Fruit fly (Drosophila melanogaster) whole organism, prepupa: ENCODE measurements around the gene CG42841.

Experiments used
- CG10631 ChIP-seq: fragments of 200-800 bp; sonication (Bioruptor generic); optimal IDR thresholded peaks from 2 replicates; lab custom pipeline; 2016; ENCODE audit warnings: missing biosample characterization, missing genetic modification characterization
- CG10669 ChIP-seq: fragments of 200-800 bp; sonication (Bioruptor generic); optimal IDR thresholded peaks from 3 replicates; lab custom pipeline; 2018; ENCODE audit warnings: missing biosample characterization, mild to moderate bottlenecking, missing genetic modification characterization, moderate library complexity
- CG11294 ChIP-seq: fragments of 200-800 bp; sonication (Bioruptor generic); IDR thresholded peaks from 2 replicates; pipeline ENCODE4 v1.3.6; 2022; ENCODE audit warnings: missing biosample characterization, missing genetic modification characterization
- CG11762 ChIP-seq: fragments of 200-800 bp; sonication (Bioruptor generic); optimal IDR thresholded peaks from 3 replicates; lab custom pipeline; 2016; ENCODE audit warnings: missing biosample characterization, missing genetic modification characterization; ENCODE audit not compliant: insufficient read depth
- CG15336 ChIP-seq: fragments of 200-800 bp; sonication (Bioruptor generic); IDR thresholded peaks from 2 replicates; pipeline ENCODE4 v1.3.6; 2022; ENCODE audit warnings: missing biosample characterization, missing genetic modification characterization
- CG1621 ChIP-seq: fragments of 200-800 bp; sonication (Bioruptor generic); optimal IDR thresholded peaks from 3 replicates; lab custom pipeline; 2018; ENCODE audit warnings: missing biosample characterization, mild to moderate bottlenecking, missing genetic modification characterization
- CG3032 ChIP-seq: fragments of 200-800 bp; optimal IDR thresholded peaks from 2 replicates; lab custom pipeline; 2019; ENCODE audit warnings: missing biosample characterization, mild to moderate bottlenecking, missing genetic modification characterization, moderate library complexity
- CG32006 ChIP-seq: fragments of 200-800 bp; sonication (Bioruptor generic); optimal IDR thresholded peaks from 3 replicates; lab custom pipeline; 2017; ENCODE audit warnings: missing biosample characterization, mild to moderate bottlenecking, missing genetic modification characterization
- CG3919 ChIP-seq: fragments of 200-800 bp; sonication (Bioruptor generic); optimal IDR thresholded peaks from 3 replicates; lab custom pipeline; 2016; ENCODE audit warnings: missing biosample characterization, missing genetic modification characterization
- CG4318 ChIP-seq: fragments of 200-800 bp; sonication (Bioruptor generic); optimal IDR thresholded peaks from 3 replicates; lab custom pipeline; 2017; ENCODE audit warnings: missing biosample characterization, mild to moderate bottlenecking, missing genetic modification characterization
- CG6163 ChIP-seq: fragments of 200-800 bp; sonication (Bioruptor generic); IDR thresholded peaks from 3 replicates; pipeline ENCODE4 v1.3.6; 2022; ENCODE audit warnings: missing biosample characterization, missing genetic modification characterization
- CG6276 ChIP-seq: fragments of 200-800 bp; sonication (Bioruptor generic); optimal IDR thresholded peaks from 2 replicates; lab custom pipeline; 2017; ENCODE audit warnings: missing biosample characterization, mild to moderate bottlenecking, missing genetic modification characterization
- CG8319 ChIP-seq: fragments of 200-800 bp; sonication (Bioruptor generic); optimal IDR thresholded peaks from 3 replicates; lab custom pipeline; 2016; ENCODE audit warnings: missing biosample characterization, missing genetic modification characterization
- CG9139 ChIP-seq: fragments of 200-800 bp; sonication (Bioruptor generic); optimal IDR thresholded peaks from 3 replicates; lab custom pipeline; 2017; ENCODE audit warnings: missing biosample characterization, mild to moderate bottlenecking, missing genetic modification characterization
- Ets21C ChIP-seq: fragments of 200-800 bp; sonication (Bioruptor generic); optimal IDR thresholded peaks from 3 replicates; lab custom pipeline; 2016; ENCODE audit warnings: missing biosample characterization, missing genetic modification characterization
- Ets96B ChIP-seq: fragments of 200-800 bp; optimal IDR thresholded peaks from 2 replicates; lab custom pipeline; 2019; ENCODE audit warnings: missing biosample characterization, mild to moderate bottlenecking, missing genetic modification characterization, moderate library complexity
- Gug ChIP-seq: fragments of 200-800 bp; sonication (Bioruptor generic); IDR thresholded peaks from 2 replicates; pipeline ENCODE4 v1.3.6; 2022; ENCODE audit warnings: missing biosample characterization, missing genetic modification characterization
- Hr38 ChIP-seq: sonication (Bioruptor generic); optimal IDR thresholded peaks from 2 replicates; lab custom pipeline; 2016; ENCODE audit warnings: missing biosample characterization, missing genetic modification characterization
- Lpt ChIP-seq: fragments of 200-800 bp; sonication (Bioruptor generic); optimal IDR thresholded peaks from 3 replicates; lab custom pipeline; 2016; ENCODE audit warnings: missing biosample characterization, missing genetic modification characterization
- Met ChIP-seq: fragments of 200-800 bp; sonication (Bioruptor generic); optimal IDR thresholded peaks from 3 replicates; lab custom pipeline; 2016; ENCODE audit warnings: missing biosample characterization, missing genetic modification characterization
- OdsH ChIP-seq: fragments of 200-800 bp; sonication (Bioruptor generic); optimal IDR thresholded peaks from 3 replicates; lab custom pipeline; 2016; ENCODE audit warnings: missing biosample characterization, missing genetic modification characterization
- Sox102F ChIP-seq: fragments of 200-800 bp; sonication (Bioruptor generic); optimal IDR thresholded peaks from 2 replicates; lab custom pipeline; 2016; ENCODE audit warnings: missing biosample characterization, mild to moderate bottlenecking, missing genetic modification characterization
- Sox15 ChIP-seq: fragments of 200-800 bp; sonication (Bioruptor generic); optimal IDR thresholded peaks from 3 replicates; lab custom pipeline; 2016; ENCODE audit warnings: missing biosample characterization, missing genetic modification characterization
- achi ChIP-seq: fragments of 200-800 bp; sonication (Bioruptor generic); optimal IDR thresholded peaks from 3 replicates; lab custom pipeline; 2016; ENCODE audit warnings: missing biosample characterization, missing genetic modification characterization
- acj6 ChIP-seq: fragments of 200-800 bp; sonication (Bioruptor generic); optimal IDR thresholded peaks from 3 replicates; lab custom pipeline; 2016; ENCODE audit warnings: missing biosample characterization, missing genetic modification characterization
- cyc ChIP-seq: fragments of 200-800 bp; sonication (Bioruptor generic); optimal IDR thresholded peaks from 3 replicates; lab custom pipeline; 2016; ENCODE audit warnings: missing biosample characterization, missing genetic modification characterization
- dac ChIP-seq: fragments of 200-800 bp; sonication (Bioruptor generic); optimal IDR thresholded peaks from 2 replicates; lab custom pipeline; 2017; ENCODE audit warnings: missing biosample characterization, mild to moderate bottlenecking, missing genetic modification characterization
- eg ChIP-seq: fragments of 200-800 bp; sonication (Bioruptor generic); IDR thresholded peaks from 3 replicates; pipeline ENCODE4 v1.3.6; 2022; ENCODE audit warnings: missing biosample characterization, missing genetic modification characterization
- esn ChIP-seq: fragments of 200-800 bp; sonication (Bioruptor generic); optimal IDR thresholded peaks from 2 replicates; lab custom pipeline; 2016; ENCODE audit warnings: missing biosample characterization, mild to moderate bottlenecking, missing genetic modification characterization, moderate library complexity
- fkh ChIP-seq: fragments of 200-800 bp; sonication (Bioruptor generic); optimal IDR thresholded peaks from 3 replicates; lab custom pipeline; 2017; ENCODE audit warnings: missing biosample characterization, mild to moderate bottlenecking, missing genetic modification characterization, moderate library complexity
- net ChIP-seq: fragments of 200-800 bp; sonication (Bioruptor generic); optimal IDR thresholded peaks from 3 replicates; lab custom pipeline; 2016; ENCODE audit warnings: missing biosample characterization, missing genetic modification characterization
- pdm3 ChIP-seq: fragments of 200-800 bp; sonication (Bioruptor generic); optimal IDR thresholded peaks from 3 replicates; lab custom pipeline; 2016; ENCODE audit warnings: missing biosample characterization, missing genetic modification characterization
- ss ChIP-seq, 2 experiments: fragments of 200-800 bp; sonication (Bioruptor generic); optimal IDR thresholded peaks; 2 replicates in 1 of 2; 3 replicates in 1 of 2; lab custom pipeline; 2017 to 2018; ENCODE audit warnings: mild to moderate bottlenecking in 2 of 2, missing biosample characterization in 2 of 2, missing genetic modification characterization in 2 of 2, moderate library complexity in 1 of 2
- svp ChIP-seq: fragments of 200-800 bp; sonication (Bioruptor generic); peaks from one replicate; lab custom pipeline; 2016; ENCODE audit warnings: missing biosample characterization, missing genetic modification characterization
- vri ChIP-seq: fragments of 200-800 bp; sonication (Bioruptor generic); optimal IDR thresholded peaks from 3 replicates; lab custom pipeline; 2016; ENCODE audit warnings: missing biosample characterization, mild to moderate bottlenecking, missing genetic modification characterization

CG42841 gene

dm6 chr3L:1962964-1963363 lies 42.5 kb downstream of the CG42841 start, which contains the start of gene SCOT (continued):
- TF ChIP-seq achi (peak; percentile 95), CG6276 (GFP tag; lab: Kevin White, UChicago) (peak; percentile 94), Gug (GFP tag; lab: Robert Waterston, UW) (peak; percentile 97), CG4318 (GFP tag; lab: Kevin White, UChicago) (no peak), CG15336 (peak; percentile 99), CG3919 (peak; percentile 97), cyc (GFP tag; lab: Kevin White, UChicago) (peak; percentile 92), net (GFP tag; lab: Kevin White, UChicago) (peak; percentile 95), Hr38 (GFP tag; lab: Kevin White, UChicago) (peak; percentile 92), CG11294 (peak; percentile 96), esn (GFP tag; lab: Kevin White, UChicago) (peak; percentile 93), CG10669 (peak; percentile 91), Ets96B (tag; lab: Kevin White, UChicago) (peak; percentile 93), acj6 (peak; percentile 97), pdm3 (GFP tag; lab: Kevin White, UChicago) (peak; percentile 97), CG3032 (tag; lab: Kevin White, UChicago) (peak; percentile 92), ss (GFP tag; optimal IDR thresholded peaks at IDR 0.05; lab: Kevin White, UChicago) (peak in 1 of 2 experiments; percentile 82), dac (peak; percentile 92), Met (peak; percentile 90), Sox102F (GFP tag; lab: Kevin White, UChicago) (peak; percentile 92), Lpt (GFP tag; lab: Kevin White, UChicago) (peak; percentile 96), CG32006 (GFP tag; lab: Kevin White, UChicago) (peak; percentile 97), OdsH (peak; percentile 97), vri (peak; percentile 87), CG10631 (GFP tag; lab: Kevin White, UChicago) (peak; percentile 95), svp (GFP tag; lab: Kevin White, UChicago) (peak; percentile 93), fkh (GFP tag; lab: Kevin White, UChicago) (no peak), CG8319 (GFP tag; lab: Kevin White, UChicago) (peak; percentile 69), Sox15 (GFP tag; lab: Kevin White, UChicago) (peak; percentile 86), CG9139 (GFP tag; lab: Kevin White, UChicago) (peak; percentile 77), Ets21C (GFP tag; lab: Kevin White, UChicago) (no peak), CG11762 (GFP tag; lab: Kevin White, UChicago) (peak; percentile 91), CG1621 (tag; lab: Kevin White, UChicago) (peak; percentile 93), eg (GFP tag; lab: Robert Waterston, UW) (peak; percentile 98), CG6163 (GFP tag; lab: Robert Waterston, UW) (peak; percentile 98)
